In the genomic region with DNA sequence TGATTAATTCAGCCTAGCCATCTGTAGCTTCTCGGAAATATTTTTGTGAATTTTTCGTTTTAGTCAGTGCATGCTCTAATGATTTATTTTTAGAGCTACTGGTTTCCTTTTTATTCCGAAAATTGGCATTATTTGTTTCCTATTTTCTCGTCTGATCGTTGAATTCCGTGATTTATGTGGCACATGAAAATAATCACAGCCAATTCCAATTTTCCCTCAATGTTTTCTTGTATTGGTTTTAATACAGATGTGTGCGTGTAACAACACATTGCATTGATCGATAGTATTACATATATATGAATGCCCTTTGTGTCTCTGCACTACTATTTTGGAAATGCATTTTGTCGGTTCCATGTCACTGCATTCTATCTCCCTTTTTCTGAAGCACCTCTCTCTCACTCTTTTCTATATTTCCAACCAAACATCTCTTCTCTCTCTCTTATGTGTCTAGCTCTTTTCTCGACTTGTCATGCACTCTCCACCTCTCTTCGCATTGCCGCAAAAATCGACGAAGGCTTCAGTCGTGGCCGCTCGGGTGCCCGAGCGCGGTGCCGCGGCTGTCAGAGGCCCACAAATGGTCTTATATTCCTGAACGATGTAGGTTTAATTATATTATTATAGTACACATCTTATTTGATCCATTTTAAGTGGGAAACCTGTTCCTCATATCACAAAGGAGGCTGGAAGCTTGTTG, we compare ENCODE assay signal across 8 worm cellular contexts.
A peak's percentile ranks its signal among the peaks of the same experiment; 100 is the strongest.
TF ChIP-seq lines count a peak whose summit lies in the region.

No protein-coding gene starts in this region.

TF ChIP-seq in whole organism, L1 larva, 84 proteins besides CTCF, POLR2A, EP300 and RAD21 (continues in another document):
- TF ChIP-seq lin-35 (GFP tag; optimal IDR thresholded peaks at IDR 0.05; lab: Kevin White, UChicago), result peak in 1 of 2 experiments; percentile 26
- TF ChIP-seq hlh-17 (GFP tag; optimal IDR thresholded peaks at IDR 0.05; lab: Kevin White, UChicago; ENCODE audit: borderline replicate concordance), result no peak
- peak; percentile 30 for TF ChIP-seq unc-86 (tag; optimal IDR thresholded peaks at IDR 0.05; lab: Kevin White, UChicago)
- TF ChIP-seq fkh-10 (GFP tag; optimal IDR thresholded peaks at IDR 0.05; lab: Kevin White, UChicago), result no peak
- TF ChIP-seq ceh-8 (GFP tag; optimal IDR thresholded peaks at IDR 0.05; lab: Kevin White, UChicago), result peak; percentile 10
- TF ChIP-seq efl-1 (optimal IDR thresholded peaks at IDR 0.05; lab: Kevin White, UChicago), result peak; percentile 28 to 57
- no peak for TF ChIP-seq efl-1 (GFP tag; optimal IDR thresholded peaks at IDR 0.05 in 1 of 2; lab: Kevin White, UChicago)
- no peak for TF ChIP-seq ceh-90 (tag; optimal IDR thresholded peaks at IDR 0.05; lab: Kevin White, UChicago)
- peak; percentile 7 for TF ChIP-seq swsn-7 (tag; optimal IDR thresholded peaks at IDR 0.05; lab: Kevin White, UChicago)
- TF ChIP-seq lin-14 (GFP tag; optimal IDR thresholded peaks at IDR 0.05; lab: Kevin White, UChicago), result peak; percentile 62

TF ChIP-seq in whole organism, L2 larva, 48 proteins besides CTCF, POLR2A, EP300 and RAD21 (continues in another document):
- no peak for TF ChIP-seq sma-3 (GFP tag; optimal IDR thresholded peaks at IDR 0.05; lab: Kevin White, UChicago)
- no peak for TF ChIP-seq nhr-10 (tag; optimal IDR thresholded peaks at IDR 0.05; lab: Kevin White, UChicago)
- TF ChIP-seq sma-9 (GFP tag; optimal IDR thresholded peaks at IDR 0.05; lab: Kevin White, UChicago), result peak; percentile 28
- no peak for TF ChIP-seq sma-9 (tag; optimal IDR thresholded peaks at IDR 0.05; lab: Kevin White, UChicago)
- TF ChIP-seq snpc-4 (tag; optimal IDR thresholded peaks at IDR 0.05; lab: Kevin White, UChicago), result peak; percentile 13
- TF ChIP-seq unc-39 (tag; optimal IDR thresholded peaks at IDR 0.05; lab: Kevin White, UChicago), result no peak
- TF ChIP-seq lin-11 (tag; optimal IDR thresholded peaks at IDR 0.05; lab: Kevin White, UChicago), result no peak
- TF ChIP-seq ceh-16 (tag; optimal IDR thresholded peaks at IDR 0.05; lab: Kevin White, UChicago), result no peak
- TF ChIP-seq zag-1 (tag; optimal IDR thresholded peaks at IDR 0.05; lab: Kevin White, UChicago), result peak; percentile 33
- TF ChIP-seq ztf-1 (GFP tag; conservative IDR thresholded peaks at IDR 0.05; lab: Robert Waterston, UW), result no peak
- no peak for TF ChIP-seq lin-13 (GFP tag; optimal IDR thresholded peaks at IDR 0.05; lab: Kevin White, UChicago)

TF ChIP-seq in whole organism, L3 larva, 47 proteins besides CTCF, POLR2A, EP300 and RAD21 (continues in another document):
- TF ChIP-seq unc-62 (GFP tag; optimal IDR thresholded peaks at IDR 0.05; lab: Kevin White, UChicago), result no peak
- no peak for TF ChIP-seq nhr-77 (tag; optimal IDR thresholded peaks at IDR 0.05; lab: Kevin White, UChicago)
- TF ChIP-seq nfya-1 (tag; optimal IDR thresholded peaks at IDR 0.05; lab: Kevin White, UChicago; ENCODE audit: insufficient read depth), result peak; percentile 81
- TF ChIP-seq mml-1 (tag; optimal IDR thresholded peaks at IDR 0.05; lab: Kevin White, UChicago), result no peak
- no peak for TF ChIP-seq nhr-12 (tag; optimal IDR thresholded peaks at IDR 0.05; lab: Kevin White, UChicago)
- no peak for TF ChIP-seq eor-1 (tag; optimal IDR thresholded peaks at IDR 0.05; lab: Kevin White, UChicago)
- TF ChIP-seq elt-3 (tag; optimal IDR thresholded peaks at IDR 0.05; lab: Kevin White, UChicago), result no peak
- peak; percentile 67 for TF ChIP-seq lin-39 (tag; optimal IDR thresholded peaks at IDR 0.05; lab: Kevin White, UChicago)
- peak; percentile 94 for TF ChIP-seq ama-1 (optimal IDR thresholded peaks at IDR 0.05; lab: Kevin White, UChicago)
- TF ChIP-seq nhr-25 (tag; optimal IDR thresholded peaks at IDR 0.05; lab: Kevin White, UChicago), result no peak
- no peak for TF ChIP-seq lsy-12 (tag; optimal IDR thresholded peaks at IDR 0.05; lab: Kevin White, UChicago)

TF ChIP-seq in whole organism, L4 larva, 104 proteins besides CTCF, POLR2A, EP300 and RAD21 (continues in another document):
- TF ChIP-seq ceh-44 (GFP tag; IDR thresholded peaks at IDR 0.05; lab: Robert Waterston, UW) (no peak), lsy-2 (tag; optimal IDR thresholded peaks at IDR 0.05; lab: Kevin White, UChicago) (peak in 1 of 2 experiments; percentile 41), attf-4 (tag; optimal IDR thresholded peaks at IDR 0.05; lab: Kevin White, UChicago) (no peak), mep-1 (tag; optimal IDR thresholded peaks at IDR 0.05; lab: Kevin White, UChicago) (peak; percentile 64), F26F4.8 (GFP tag; conservative IDR thresholded peaks at IDR 0.05; lab: Robert Waterston, UW) (no peak), F44E2.7 (GFP tag; IDR thresholded peaks at IDR 0.05; lab: Robert Waterston, UW) (no peak), nhr-28 (tag; optimal IDR thresholded peaks at IDR 0.05; lab: Kevin White, UChicago) (peak; percentile 16), ama-1 (optimal IDR thresholded peaks at IDR 0.05; lab: Kevin White, UChicago) (peak; percentile 94), ceh-62 (tag; optimal IDR thresholded peaks at IDR 0.05; lab: Kevin White, UChicago) (no peak), spr-1 (tag; optimal IDR thresholded peaks at IDR 0.05; lab: Kevin White, UChicago) (no peak), set-16 (GFP tag; IDR thresholded peaks at IDR 0.05; lab: Robert Waterston, UW) (peak; percentile 61)

TF ChIP-seq in whole organism, late embryonic, 69 proteins besides CTCF, POLR2A, EP300 and RAD21:
- TF ChIP-seq ceh-18 (tag; optimal IDR thresholded peaks at IDR 0.05; lab: Kevin White, UChicago) (peak; percentile 65), unc-42 (tag; optimal IDR thresholded peaks at IDR 0.05; lab: Kevin White, UChicago) (peak; percentile 7), fkh-6 (tag; optimal IDR thresholded peaks at IDR 0.05; lab: Kevin White, UChicago) (no peak), C38D4.7 (GFP tag; optimal IDR thresholded peaks at IDR 0.05; lab: Kevin White, UChicago) (no peak), pag-3 (tag; optimal IDR thresholded peaks at IDR 0.05; lab: Kevin White, UChicago; ENCODE audit: borderline replicate concordance) (no peak), fax-1 (tag; optimal IDR thresholded peaks at IDR 0.05; lab: Kevin White, UChicago) (no peak), nfya-1 (tag; optimal IDR thresholded peaks at IDR 0.05; lab: Kevin White, UChicago) (peak; percentile 31), ref-2 (tag; optimal IDR thresholded peaks at IDR 0.05; lab: Kevin White, UChicago) (peak; percentile 33), fkh-10 (GFP tag; optimal IDR thresholded peaks at IDR 0.05; lab: Kevin White, UChicago) (no peak), pat-9 (tag; optimal IDR thresholded peaks at IDR 0.05; lab: Kevin White, UChicago) (no peak), hlh-13 (GFP tag; optimal IDR thresholded peaks at IDR 0.05; lab: Kevin White, UChicago) (no peak)
TF ChIP-seq in whole organism, late embryonic: peak in this region for 4.

TF ChIP-seq in whole organism, midembryonic, 9 proteins besides CTCF, POLR2A, EP300 and RAD21:
- TF ChIP-seq ref-1 (GFP tag; conservative IDR thresholded peaks at IDR 0.05; lab: Robert Waterston, UW), result no peak
- TF ChIP-seq tab-1 (GFP tag; IDR thresholded peaks at IDR 0.05; lab: Robert Waterston, UW), result 0 out of 2 replicates have a peak, but pooled peaks have one; percentile 11
- 0 out of 2 replicates have a peak, but pooled peaks have one; percentile 46 for TF ChIP-seq ztf-23 (GFP tag; IDR thresholded peaks at IDR 0.05; lab: Robert Waterston, UW)

TF ChIP-seq in whole organism, mixed stage, embryonic, 35 proteins besides CTCF, POLR2A, EP300 and RAD21:
- TF ChIP-seq ham-2 (GFP tag; optimal IDR thresholded peaks at IDR 0.05; lab: Kevin White, UChicago) (no peak), ces-1 (GFP tag; optimal IDR thresholded peaks at IDR 0.05; lab: Kevin White, UChicago) (peak; percentile 9), unc-120 (tag; optimal IDR thresholded peaks at IDR 0.05; lab: Kevin White, UChicago; ENCODE audit: poor library complexity, severe bottlenecking) (peak; percentile 60), unc-62 (GFP tag; optimal IDR thresholded peaks at IDR 0.05; lab: Kevin White, UChicago) (peak; percentile 2)

TF ChIP-seq in whole organism, young adult, 124 proteins besides CTCF, POLR2A, EP300 and RAD21 (continues in another document):
- TF ChIP-seq let-607 (tag; optimal IDR thresholded peaks at IDR 0.05; lab: Kevin White, UChicago) (peak in 1 of 2 experiments; percentile 29), F33H1.4 (GFP tag; IDR thresholded peaks at IDR 0.05; lab: Robert Waterston, UW) (no peak), ceh-100 (GFP tag; IDR thresholded peaks at IDR 0.05; lab: Robert Waterston, UW) (no peak), snpc-4 (GFP tag; optimal IDR thresholded peaks at IDR 0.05; lab: Kevin White, UChicago) (no peak), snpc-4 (tag; optimal IDR thresholded peaks at IDR 0.05; lab: Kevin White, UChicago) (peak in 2 of 4 experiments; percentile 3 to 18), attf-5 (GFP tag; optimal IDR thresholded peaks at IDR 0.05; lab: Kevin White, UChicago) (peak; percentile 27), cebp-1 (GFP tag; IDR thresholded peaks at IDR 0.05; lab: Robert Waterston, UW) (no peak), cebp-1 (tag; optimal IDR thresholded peaks at IDR 0.05; lab: Kevin White, UChicago) (peak; percentile 50), nhr-80 (tag; optimal IDR thresholded peaks at IDR 0.05; lab: Kevin White, UChicago) (peak; percentile 21), pbrm-1 (GFP tag; IDR thresholded peaks at IDR 0.05; lab: Robert Waterston, UW) (no peak), mcd-1 (GFP tag; IDR thresholded peaks at IDR 0.05; lab: Robert Waterston, UW) (peak; percentile 34; the same call in 1 of the 2 replicates), Y79H2A.3 (GFP tag; conservative IDR thresholded peaks at IDR 0.05; lab: Robert Waterston, UW) (no peak), madf-10 (tag; optimal IDR thresholded peaks at IDR 0.05; lab: Kevin White, UChicago) (peak; percentile 88), tbx-9 (tag; optimal IDR thresholded peaks at IDR 0.05; lab: Kevin White, UChicago; ENCODE audit: borderline replicate concordance) (no peak), zfh-2 (GFP tag; conservative IDR thresholded peaks at IDR 0.05; lab: Robert Waterston, UW) (peak; percentile 92), aptf-3 (GFP tag; IDR thresholded peaks at IDR 0.05; lab: Robert Waterston, UW) (no peak), him-1 (tag; optimal IDR thresholded peaks at IDR 0.05; lab: Kevin White, UChicago) (no peak), dpff-1 (tag; optimal IDR thresholded peaks at IDR 0.05; lab: Kevin White, UChicago) (no peak), ztf-26 (tag; optimal IDR thresholded peaks at IDR 0.05; lab: Kevin White, UChicago) (no peak), lin-26 (GFP tag; IDR thresholded peaks at IDR 0.05; lab: Robert Waterston, UW) (no peak), K12H6.12 (tag; optimal IDR thresholded peaks at IDR 0.05; lab: Kevin White, UChicago) (peak; percentile 11), egl-44 (GFP tag; IDR thresholded peaks at IDR 0.05; lab: Robert Waterston, UW) (no peak), hmg-1.2 (GFP tag; IDR thresholded peaks at IDR 0.05; lab: Robert Waterston, UW) (peak; percentile 4; the same call in 1 of the 2 replicates), lin-40 (tag; optimal IDR thresholded peaks at IDR 0.05; lab: Kevin White, UChicago) (peak; percentile 7), ztf-25 (GFP tag; IDR thresholded peaks at IDR 0.05; lab: Robert Waterston, UW) (no peak), nfyb-1 (GFP tag; IDR thresholded peaks at IDR 0.05; lab: Robert Waterston, UW) (peak; percentile 61; the same call in 1 of the 2 replicates)
